Worm (Caenorhabditis elegans): ENCODE data around the gene far-3.

DNA sequence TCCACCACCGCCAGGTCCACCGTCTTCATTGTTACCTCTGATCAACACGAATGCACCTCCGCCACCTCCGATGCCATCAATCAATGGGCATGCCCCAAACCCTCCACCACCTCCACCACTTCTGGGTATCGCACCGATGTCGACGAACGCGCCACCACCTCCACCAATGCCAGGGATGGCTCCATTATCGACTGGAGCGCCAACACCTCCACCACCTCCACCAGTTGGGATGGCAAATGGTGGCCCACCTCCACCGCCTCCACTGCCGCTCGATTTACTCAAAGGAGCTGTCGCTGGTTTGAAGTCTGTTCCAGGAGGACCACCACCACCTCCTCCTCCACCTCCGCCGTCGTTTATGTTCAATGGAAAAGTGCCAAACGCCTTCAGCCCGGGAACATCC lies 7.1 kb upstream of the far-3 start:
- no peak for TF ChIP-seq unc-3 (GFP tag; conservative IDR thresholded peaks at IDR 0.05)
- TF ChIP-seq unc-3 (tag; optimal IDR thresholded peaks at IDR 0.05), result no peak
- TF ChIP-seq pqm-1 (tag; optimal IDR thresholded peaks at IDR 0.05), result no peak
- no peak for TF ChIP-seq ceh-14 (tag; optimal IDR thresholded peaks at IDR 0.05)
- TF ChIP-seq pha-4 (tag; optimal IDR thresholded peaks at IDR 0.05), result no peak
- no peak for TF ChIP-seq ceh-18 (tag; optimal IDR thresholded peaks at IDR 0.05)
- no peak for TF ChIP-seq zip-5 (tag; optimal IDR thresholded peaks at IDR 0.05)
- no peak for TF ChIP-seq sox-4 (tag; optimal IDR thresholded peaks at IDR 0.05)
- TF ChIP-seq nhr-11 (tag; optimal IDR thresholded peaks at IDR 0.05), result no peak
- TF ChIP-seq ama-1 (optimal IDR thresholded peaks at IDR 0.05), result no peak
- TF ChIP-seq fkh-10 (GFP tag; optimal IDR thresholded peaks at IDR 0.05), result no peak
- no peak for TF ChIP-seq elt-2 (tag; optimal IDR thresholded peaks at IDR 0.05)
- TF ChIP-seq tbx-2 (tag; optimal IDR thresholded peaks at IDR 0.05), result no peak
- TF ChIP-seq pag-3 (tag; optimal IDR thresholded peaks at IDR 0.05; ENCODE audit: borderline replicate concordance), result no peak
